Worm (Caenorhabditis elegans) whole organism, dauer: Measurements from ENCODE around the gene fbxb-38.
"Not testable (repeated sequence)": the region's sequence is repeated elsewhere in the genome, so short reads cannot be mapped to it uniquely, and the experiment has no call there.

ENCODE experiments used
- unc-62 ChIP-seq: sonication (generic microtip); optimal IDR thresholded peaks from 2 replicates; lab custom pipeline; 2017; ENCODE audit warnings: missing biosample characterization, missing genetic modification reagents, missing genetic modification characterization

Gene fbxb-38

ce11 chrII:2177735-2178134, 9.2 kb upstream of the fbxb-38 start:
- TF ChIP-seq unc-62 (GFP tag; lab: Kevin White, UChicago): no peak

- no peak for TF ChIP-seq unc-62 (GFP tag; lab: Kevin White, UChicago)
These were observed 8.1 kb upstream of the fbxb-38 start, which contains the start of gene gba-1 for ce11 chrII:2176688-2177087. gba-1 (plus strand) TSS chrII:2176741.

DNA sequence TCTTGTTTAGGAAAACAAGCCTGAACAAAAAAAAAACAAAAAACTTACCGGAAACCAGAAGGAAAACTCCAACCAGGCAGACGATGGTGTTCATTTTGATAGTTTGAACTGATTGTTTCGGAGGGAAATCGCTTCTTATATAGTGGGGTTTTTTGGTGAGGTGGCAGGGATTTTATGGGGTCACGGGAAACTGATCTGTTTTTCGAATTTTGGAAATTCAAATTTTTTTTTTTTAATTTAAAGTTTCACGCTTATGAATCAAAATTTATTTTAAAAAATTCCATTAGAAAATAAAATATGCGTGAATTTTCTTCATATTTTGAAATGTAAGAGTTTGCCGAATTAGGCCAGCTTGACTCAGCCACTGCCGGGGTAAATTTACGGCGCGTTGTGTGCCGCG, 6.8 kb upstream of the fbxb-38 start, which contains the start of gene C33C12.7:
Gene C33C12.7 (minus strand): TSS at position 101 of the 400 bp plus-strand sequence.
- TF ChIP-seq unc-62 (GFP tag; lab: Kevin White, UChicago): no peak

- TF ChIP-seq unc-62 (GFP tag; lab: Kevin White, UChicago): no peak
These were observed 1.5 kb upstream of the fbxb-38 start, which contains the start of gene C33C12.12 for ce11 chrII:2170085-2170484. C33C12.12 (minus strand) TSS chrII:2170185.

ce11 chrII:2166376-2166775, 2.2 kb downstream of the fbxb-38 start, which contains the start of gene C33C12.4:
C33C12.4 (minus strand) TSS chrII:2166476.
- TF ChIP-seq unc-62 (GFP tag; lab: Kevin White, UChicago): no peak

DNA sequence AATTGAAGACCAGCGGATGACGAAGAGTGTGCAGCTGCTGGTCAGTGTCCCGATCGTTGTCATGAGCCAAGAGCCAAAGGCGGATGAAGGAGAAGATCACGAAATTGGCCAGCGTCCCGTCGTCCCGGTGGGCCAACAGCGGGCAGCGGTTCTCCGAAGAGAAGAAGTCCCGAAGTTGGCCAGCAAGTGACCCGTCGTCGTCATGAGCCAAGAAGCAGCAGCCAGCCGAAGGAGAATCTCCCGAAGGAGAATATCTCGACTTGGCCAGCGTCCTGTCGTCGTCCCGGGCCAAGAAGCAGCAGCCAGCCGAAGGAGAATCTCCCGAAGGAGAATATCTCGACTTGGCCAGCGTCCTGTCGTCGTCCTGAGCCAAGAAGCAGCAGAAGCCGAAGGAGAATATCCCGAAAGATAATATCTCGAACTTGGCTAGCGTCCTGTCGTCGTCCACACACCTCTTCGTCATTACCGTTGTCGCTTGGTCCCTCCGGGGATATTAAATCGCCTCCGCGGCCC, 5.1 kb downstream of the fbxb-38 start, which contains the start of gene C33C12.11:
Gene C33C12.11 (minus strand): TSS at position 463 of the 513 bp plus-strand sequence.
- not testable (repeated sequence) for TF ChIP-seq unc-62 (GFP tag; lab: Kevin White, UChicago)

ce11 chrII:2153708-2154107, 14.9 kb downstream of the fbxb-38 start, which contains the start of gene math-18:
math-18 (plus strand) TSS chrII:2154008.
- TF ChIP-seq unc-62 (GFP tag; lab: Kevin White, UChicago): not testable (repeated sequence)

ce11 chrII:2152455-2152854, 16.1 kb downstream of the fbxb-38 start:
- TF ChIP-seq unc-62 (GFP tag; lab: Kevin White, UChicago): no peak

DNA sequence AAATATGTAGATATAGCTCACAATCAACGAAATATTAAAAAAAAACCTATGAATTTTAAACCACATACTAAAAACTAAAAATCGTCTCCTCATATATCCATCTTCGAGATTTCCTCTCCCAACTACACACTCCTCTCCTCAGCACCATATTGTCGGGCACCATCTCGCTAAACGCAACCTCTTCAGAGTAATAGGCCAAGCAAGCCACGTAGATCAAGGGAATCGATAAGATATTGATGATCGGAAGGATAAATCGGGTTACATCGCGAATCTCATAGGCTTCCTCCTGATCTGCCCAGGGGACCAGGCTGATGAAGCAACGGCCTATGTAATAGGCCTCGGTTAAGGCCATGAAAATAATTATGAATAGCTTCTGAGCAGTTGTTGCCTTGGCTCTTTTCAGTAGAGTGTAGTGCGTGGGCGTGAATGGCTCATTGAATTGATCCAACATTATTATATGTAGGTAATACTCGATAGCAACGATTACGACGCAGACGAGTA, 18.0 kb downstream of the fbxb-38 start, which contains the start of the genes C40A11.7 and C40A11.8:
Gene C40A11.7 (minus strand): TSS at position 101 of the 501 bp plus-strand sequence.
Gene C40A11.8 (minus strand): TSS at position 451 of the 501 bp plus-strand sequence.
- TF ChIP-seq unc-62 (GFP tag; lab: Kevin White, UChicago): no peak

DNA sequence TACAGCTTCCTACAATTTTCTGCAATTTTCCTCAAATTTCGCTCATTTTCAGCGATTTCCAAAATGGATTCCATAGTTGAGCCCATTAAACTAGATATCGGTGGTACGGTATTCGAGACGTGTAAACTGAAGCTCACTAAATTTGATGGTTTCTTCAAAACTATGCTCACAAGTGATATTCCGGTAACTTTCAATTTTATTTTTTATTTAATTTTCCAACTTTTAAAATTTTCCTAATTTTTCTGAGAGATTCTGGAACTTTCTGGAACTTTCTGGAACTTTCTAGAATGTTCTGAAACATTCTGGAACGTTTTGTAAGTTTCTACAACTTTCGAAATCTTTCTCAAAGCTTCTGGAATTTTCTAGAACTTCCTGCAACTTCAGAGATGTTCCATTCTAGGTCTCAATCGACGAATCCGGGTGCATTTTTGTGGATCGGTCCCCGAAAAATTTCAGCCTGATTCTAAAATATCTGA, 21.6 kb downstream of the fbxb-38 start, which contains the start of gene C40A11.2:
Gene C40A11.2 (plus strand): TSS at position 51 of the 476 bp plus-strand sequence.
- no peak for TF ChIP-seq unc-62 (GFP tag; lab: Kevin White, UChicago)

ce11 chrII:2145566-2145965, 23.0 kb downstream of the fbxb-38 start, which contains the start of gene C40A11.6:
C40A11.6 (minus strand) TSS chrII:2145666.
- no peak for TF ChIP-seq unc-62 (GFP tag; lab: Kevin White, UChicago)

DNA sequence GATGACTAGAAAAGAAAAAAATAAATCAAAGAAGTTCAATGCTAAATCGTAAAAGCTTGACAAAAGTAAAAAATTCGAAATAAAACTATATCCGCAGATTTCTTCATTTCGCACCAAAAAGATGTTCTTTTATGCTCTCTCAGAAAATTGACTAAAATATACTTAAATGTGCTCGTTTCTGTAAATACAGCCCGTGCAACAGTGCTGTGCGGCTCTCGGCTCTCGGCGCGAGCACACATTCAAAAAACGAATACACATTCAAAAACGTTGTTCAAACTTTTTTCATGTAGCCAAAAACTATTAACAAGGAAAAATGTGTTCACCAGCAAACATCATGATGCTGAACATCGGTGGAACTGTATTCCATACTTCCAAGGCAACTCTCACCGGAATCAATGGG, 27.7 kb downstream of the fbxb-38 start, which contains the start of gene C40A11.3:
Gene C40A11.3 (plus strand): TSS at position 301 of the 400 bp plus-strand sequence.
- no peak for TF ChIP-seq unc-62 (GFP tag; lab: Kevin White, UChicago)

DNA sequence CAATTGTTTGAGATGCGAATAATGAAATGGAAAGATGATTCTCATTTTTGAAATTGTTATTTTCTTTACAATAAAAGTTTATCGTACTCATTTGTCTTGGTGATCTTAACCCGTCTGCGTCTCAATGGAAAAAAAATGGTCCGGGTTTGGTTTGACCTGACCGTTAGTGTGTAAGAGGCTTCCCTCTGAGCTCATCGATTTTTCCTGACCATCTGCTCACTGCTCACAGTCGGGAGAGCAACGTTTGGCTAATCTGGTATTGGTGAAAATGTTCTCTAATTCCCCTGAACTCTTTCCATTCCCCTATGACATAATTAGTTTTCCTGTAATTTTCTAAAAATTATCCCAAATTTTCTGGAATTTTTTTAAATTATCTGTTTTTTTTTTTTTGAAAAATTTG, 29.7 kb downstream of the fbxb-38 start:
- no peak for TF ChIP-seq unc-62 (GFP tag; lab: Kevin White, UChicago)

DNA sequence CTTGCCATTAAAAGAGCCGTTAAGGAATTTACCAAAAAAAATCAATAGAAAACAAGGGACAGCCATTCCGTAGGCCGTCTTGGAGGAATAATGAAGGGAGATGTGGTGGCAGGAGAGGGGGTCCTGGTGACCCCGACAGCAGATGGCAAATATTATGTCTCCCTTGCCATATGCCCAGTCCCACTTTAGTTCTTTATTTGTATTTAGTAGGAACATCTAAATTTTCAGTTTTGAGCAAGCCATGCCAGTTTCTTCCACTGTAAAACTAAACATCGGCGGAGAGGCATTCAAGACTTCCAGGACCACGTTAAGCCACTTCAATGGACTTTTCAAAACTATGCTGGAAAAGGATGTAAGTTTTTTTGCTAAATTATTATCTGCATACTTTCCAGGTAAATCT, 31.3 kb downstream of the fbxb-38 start, which contains the start of gene C40A11.4:
Gene C40A11.4 (plus strand): TSS at position 188 of the 400 bp plus-strand sequence.
- no peak for TF ChIP-seq unc-62 (GFP tag; lab: Kevin White, UChicago)

DNA sequence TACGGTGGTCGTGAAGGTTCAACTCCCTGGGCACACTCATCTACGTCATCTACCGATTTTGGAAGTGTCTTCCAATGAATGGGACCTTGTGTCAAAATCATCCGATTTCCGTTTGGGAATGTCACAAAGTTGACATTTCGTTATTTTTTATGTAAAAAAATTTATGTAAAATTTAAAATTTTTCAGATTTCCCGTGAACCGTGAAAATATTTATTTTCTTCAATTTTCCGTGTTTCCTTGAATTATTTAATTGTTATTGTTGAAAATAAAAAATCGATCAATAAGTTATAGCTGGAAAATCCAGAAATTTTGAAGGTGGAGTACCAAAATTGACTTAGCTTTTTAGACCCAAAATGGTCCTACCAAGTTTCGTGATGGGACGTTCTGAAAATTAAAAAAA, 33.0 kb downstream of the fbxb-38 start, which contains the start of gene hpo-7:
Gene hpo-7 (minus strand): TSS at position 101 of the 400 bp plus-strand sequence.
- TF ChIP-seq unc-62 (GFP tag; lab: Kevin White, UChicago): no peak

DNA sequence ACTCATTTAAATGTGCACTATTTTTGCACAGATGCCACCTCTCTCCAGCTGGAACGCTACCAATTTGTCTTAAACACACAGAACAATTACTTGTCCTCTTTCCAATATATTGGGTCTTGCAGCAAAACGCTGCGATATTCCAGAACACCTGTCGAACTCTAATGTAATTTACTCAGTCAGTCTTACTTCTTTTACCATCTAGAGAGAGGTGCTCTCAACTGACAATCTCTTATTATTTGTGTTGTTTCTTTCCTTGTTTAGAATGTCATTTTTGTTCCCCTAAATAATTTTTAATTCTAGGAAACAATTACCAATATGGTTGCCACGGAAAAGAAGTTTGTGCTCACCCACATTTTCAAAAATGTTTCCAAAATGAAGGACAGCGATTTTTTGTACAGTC, 37.8 kb downstream of the fbxb-38 start, which contains the start of gene sdz-28:
Gene sdz-28 (plus strand): TSS at position 301 of the 400 bp plus-strand sequence.
- no peak for TF ChIP-seq unc-62 (GFP tag; lab: Kevin White, UChicago)
